Fruit fly (Drosophila melanogaster) whole organism, embryonic: ENCODE measurements around the gene Kdm3.

Experiments
- Abd-B ChIP-seq: fragments of 200-800 bp; sonication (Bioruptor generic); optimal IDR thresholded peaks from 2 replicates; lab custom pipeline; 2018; ENCODE audit warnings: missing biosample characterization, mild to moderate bottlenecking, missing genetic modification characterization, moderate library complexity
- Antp ChIP-seq: fragments of 200-800 bp; sonication (Bioruptor generic); optimal IDR thresholded peaks from 3 replicates; lab custom pipeline; 2016; ENCODE audit warnings: missing biosample characterization, missing genetic modification characterization
- Blimp-1 ChIP-seq: fragments of 200-800 bp; sonication (Bioruptor generic); optimal IDR thresholded peaks from 3 replicates; lab custom pipeline; 2018; ENCODE audit warnings: missing biosample characterization, missing genetic modification characterization, mild to moderate bottlenecking, moderate library complexity, missing genetic modification reagents
- CG13894 ChIP-seq: fragments of 200-800 bp; sonication (Bioruptor generic); optimal IDR thresholded peaks from 3 replicates; lab custom pipeline; 2018; ENCODE audit warnings: missing biosample characterization, mild to moderate bottlenecking, missing genetic modification characterization, moderate library complexity
- CG1529 ChIP-seq: fragments of 200-800 bp; sonication (Bioruptor generic); optimal IDR thresholded peaks from 3 replicates; lab custom pipeline; 2018; ENCODE audit warnings: missing biosample characterization, missing genetic modification characterization
- CG17359 ChIP-seq: fragments of 200-800 bp; sonication (Bioruptor generic); optimal IDR thresholded peaks from 3 replicates; lab custom pipeline; 2018; ENCODE audit warnings: missing biosample characterization, mild to moderate bottlenecking, missing genetic modification characterization, moderate library complexity
- CG1832 ChIP-seq: fragments of 200-800 bp; sonication (Bioruptor generic); optimal IDR thresholded peaks from 2 replicates; lab custom pipeline; 2017; ENCODE audit warnings: missing biosample characterization, mild to moderate bottlenecking, missing genetic modification characterization, inconsistent platforms
- CG2129 ChIP-seq: fragments of 200-800 bp; sonication (Bioruptor generic); IDR thresholded peaks from 2 replicates; pipeline ENCODE4 v1.3.6; 2022; ENCODE audit warnings: missing biosample characterization, missing genetic modification characterization; ENCODE audit not compliant: partially characterized antibody
- CG2199 ChIP-seq: fragments of 200-800 bp; sonication (Bioruptor generic); IDR thresholded peaks from 3 replicates; pipeline ENCODE4 v1.3.6; 2022; ENCODE audit warnings: missing biosample characterization, missing genetic modification characterization
- CG2202 ChIP-seq: fragments of 200-800 bp; sonication (Bioruptor generic); optimal IDR thresholded peaks from 2 replicates; lab custom pipeline; 2018; ENCODE audit warnings: missing biosample characterization, mild to moderate bottlenecking, missing genetic modification characterization
- CG3281 ChIP-seq: fragments of 200-800 bp; sonication (Bioruptor generic); optimal IDR thresholded peaks from 3 replicates; lab custom pipeline; 2017; ENCODE audit warnings: missing biosample characterization, mild to moderate bottlenecking, missing genetic modification characterization
- CG4707 ChIP-seq: fragments of 200-800 bp; sonication (Bioruptor generic); optimal IDR thresholded peaks from 2 replicates; lab custom pipeline; 2018; ENCODE audit warnings: missing biosample characterization, mild to moderate bottlenecking, missing genetic modification characterization, moderate library complexity
- CG4730 ChIP-seq: fragments of 200-800 bp; sonication (Bioruptor generic); IDR thresholded peaks from 2 replicates; pipeline ENCODE4 v1.3.6; 2022; ENCODE audit warnings: missing biosample characterization, missing genetic modification characterization
- CG6689 ChIP-seq: fragments of 200-800 bp; sonication (Bioruptor generic); IDR thresholded peaks from 2 replicates; pipeline ENCODE4 v1.3.6; 2022; ENCODE audit warnings: missing biosample characterization, missing genetic modification characterization
- CG6854 ChIP-seq: fragments of 200-800 bp; sonication (Bioruptor generic); optimal IDR thresholded peaks from 3 replicates; lab custom pipeline; 2017; ENCODE audit warnings: missing biosample characterization, mild to moderate bottlenecking, missing genetic modification characterization
- CG9215 ChIP-seq: fragments of 200-800 bp; sonication (Bioruptor generic); IDR thresholded peaks from 2 replicates; pipeline ENCODE4 v1.3.6; 2022; ENCODE audit warnings: missing biosample characterization, missing genetic modification characterization
- CG9727 ChIP-seq: fragments of 200-800 bp; sonication (Bioruptor generic); optimal IDR thresholded peaks from 3 replicates; lab custom pipeline; 2017; ENCODE audit warnings: missing biosample characterization, mild to moderate bottlenecking, missing genetic modification characterization
- CkIIα-i1 ChIP-seq: fragments of 200-800 bp; sonication (Bioruptor generic); IDR thresholded peaks from 2 replicates; pipeline ENCODE4 v1.3.6; 2022; ENCODE audit warnings: missing biosample characterization, missing genetic modification characterization
- D19B ChIP-seq: fragments of 200-800 bp; sonication (Bioruptor generic); optimal IDR thresholded peaks from 2 replicates; lab custom pipeline; 2017; ENCODE audit warnings: missing biosample characterization, mild to moderate bottlenecking, missing genetic modification characterization
- Deaf1 ChIP-seq: fragments of 200-800 bp; optimal IDR thresholded peaks from 3 replicates; lab custom pipeline; 2019; ENCODE audit warnings: missing biosample characterization, mild to moderate bottlenecking, missing genetic modification characterization, moderate library complexity
- Dip3 ChIP-seq: fragments of 200-800 bp; sonication (Bioruptor generic); optimal IDR thresholded peaks from 3 replicates; lab custom pipeline; 2016; ENCODE audit warnings: missing biosample characterization, missing genetic modification characterization
- E2f1 ChIP-seq: fragments of 200-800 bp; sonication (Bioruptor generic); IDR thresholded peaks from 2 replicates; pipeline ENCODE4 v1.3.6; 2022; ENCODE audit warnings: missing biosample characterization, missing genetic modification characterization
- Optix ChIP-seq: fragments of 200-800 bp; sonication (Bioruptor generic); IDR thresholded peaks from 3 replicates; pipeline ENCODE4 v1.3.6; 2022; ENCODE audit warnings: missing biosample characterization, missing genetic modification characterization
- Poxn ChIP-seq: fragments of 200-800 bp; sonication (Bioruptor generic); IDR thresholded peaks from 2 replicates; pipeline ENCODE4 v1.3.6; 2022; ENCODE audit warnings: missing biosample characterization, missing genetic modification characterization
- Ptx1 ChIP-seq: fragments of 200-800 bp; sonication (Bioruptor generic); IDR thresholded peaks from 2 replicates; pipeline ENCODE4 v1.3.6; 2022; ENCODE audit warnings: missing biosample characterization, missing genetic modification characterization
- Scr ChIP-seq: fragments of 200-800 bp; sonication (Bioruptor generic); IDR thresholded peaks from 2 replicates; pipeline ENCODE4 v1.3.6; 2022; ENCODE audit warnings: missing biosample characterization, missing genetic modification characterization; ENCODE audit not compliant: partially characterized antibody
- Trl ChIP-seq, 3 experiments: fragments of >200 bp in 2 of 3; fragments of 200-800 bp in 1 of 3; sonication (Bioruptor generic) in 1 of 3; optimal IDR thresholded peaks; 2 replicates in 1 of 3; 3 replicates in 2 of 3; lab custom pipeline; 2016 to 2017; ENCODE audit warnings: missing biosample characterization in 1 of 3, missing genetic modification characterization in 1 of 3
- Xrp1 ChIP-seq: fragments of 200-800 bp; sonication (Bioruptor generic); IDR thresholded peaks from 2 replicates; pipeline ENCODE4 v1.3.6; 2022; ENCODE audit warnings: missing biosample characterization, missing genetic modification characterization
- abd-A ChIP-seq: fragments of 200-800 bp; sonication (Bioruptor generic); optimal IDR thresholded peaks from 3 replicates; lab custom pipeline; 2019; ENCODE audit warnings: missing biosample characterization, mild to moderate bottlenecking, missing genetic modification characterization, moderate library complexity
- crp ChIP-seq, 2 experiments: fragments of 200-800 bp; sonication (Bioruptor generic); optimal IDR thresholded peaks; 2 replicates in 1 of 2; 3 replicates in 1 of 2; lab custom pipeline; 2017; ENCODE audit warnings: missing biosample characterization in 2 of 2, missing genetic modification characterization in 2 of 2, mild to moderate bottlenecking in 1 of 2, moderate library complexity in 1 of 2
- dm ChIP-seq: fragments of 200-800 bp; sonication (Bioruptor generic); optimal IDR thresholded peaks from 3 replicates; lab custom pipeline; 2016; ENCODE audit warnings: missing biosample characterization, missing genetic modification characterization
- fd64A ChIP-seq: fragments of 200-800 bp; sonication (Bioruptor generic); optimal IDR thresholded peaks from 3 replicates; lab custom pipeline; 2018; ENCODE audit warnings: missing biosample characterization, mild to moderate bottlenecking, missing genetic modification characterization
- ftz-f1 ChIP-seq: fragments of 200-800 bp; sonication (Bioruptor generic); optimal IDR thresholded peaks from 2 replicates; lab custom pipeline; 2016; ENCODE audit warnings: missing biosample characterization, missing genetic modification characterization
- gt ChIP-seq: fragments of 200-800 bp; sonication (Bioruptor generic); IDR thresholded peaks from 2 replicates; pipeline ENCODE4 v1.3.6; 2022; ENCODE audit warnings: missing biosample characterization, missing genetic modification characterization
- her ChIP-seq: fragments of 200-800 bp; sonication (Bioruptor generic); optimal IDR thresholded peaks from 2 replicates; lab custom pipeline; 2016; ENCODE audit warnings: missing biosample characterization, missing genetic modification characterization
- hkb ChIP-seq, 2 experiments: fragments of 200-800 bp in 1 of 2; fragments of >200 bp in 1 of 2; sonication (Bioruptor generic) in 1 of 2; IDR thresholded peaks in 1 of 2; optimal IDR thresholded peaks in 1 of 2; 2 replicates each; pipeline versions ENCODE4 v1.3.6 to Lab custom; 2017 to 2022; ENCODE audit warnings: missing biosample characterization in 1 of 2, missing genetic modification characterization in 1 of 2
- hth ChIP-seq: fragments of >200 bp; optimal IDR thresholded peaks from 2 replicates; lab custom pipeline; 2017; ENCODE audit warnings: inconsistent platforms
- jing ChIP-seq: fragments of 200-800 bp; sonication (Bioruptor generic); optimal IDR thresholded peaks from 2 replicates; lab custom pipeline; 2018; ENCODE audit warnings: missing biosample characterization, mild to moderate bottlenecking, missing genetic modification characterization
- jumu ChIP-seq: fragments of 200-800 bp; sonication (Bioruptor generic); optimal IDR thresholded peaks from 3 replicates; lab custom pipeline; 2016; ENCODE audit warnings: missing biosample characterization, missing genetic modification characterization
- klu ChIP-seq: fragments of 200-800 bp; sonication (Bioruptor generic); IDR thresholded peaks from 2 replicates; pipeline ENCODE4 v1.3.6; 2022; ENCODE audit warnings: missing biosample characterization, missing genetic modification characterization
- lilli ChIP-seq: fragments of 200-800 bp; sonication (Bioruptor generic); optimal IDR thresholded peaks from 3 replicates; lab custom pipeline; 2016; ENCODE audit warnings: missing biosample characterization, missing genetic modification characterization
- nerfin-1 ChIP-seq: fragments of 200-800 bp; sonication (Bioruptor generic); optimal IDR thresholded peaks from 3 replicates; lab custom pipeline; 2019; ENCODE audit warnings: missing biosample characterization, mild to moderate bottlenecking, missing genetic modification characterization, moderate library complexity
- p53 ChIP-seq: fragments of 200-800 bp; sonication (Bioruptor generic); optimal IDR thresholded peaks from 2 replicates; lab custom pipeline; 2016; ENCODE audit warnings: missing biosample characterization, missing genetic modification characterization
- pita ChIP-seq: fragments of 200-800 bp; sonication (Bioruptor generic); optimal IDR thresholded peaks from 2 replicates; lab custom pipeline; 2017; ENCODE audit warnings: missing biosample characterization, mild to moderate bottlenecking, missing genetic modification characterization
- pzg ChIP-seq: fragments of 200-800 bp; sonication (Bioruptor generic); optimal IDR thresholded peaks from 3 replicates; lab custom pipeline; 2018; ENCODE audit warnings: missing biosample characterization, mild to moderate bottlenecking, missing genetic modification characterization, moderate library complexity
- sim ChIP-seq: fragments of 200-800 bp; sonication (Bioruptor generic); IDR thresholded peaks from 2 replicates; pipeline ENCODE4 v1.3.6; 2022; ENCODE audit warnings: missing biosample characterization, missing genetic modification characterization
- sna ChIP-seq: fragments of 200-800 bp; sonication (Bioruptor generic); IDR thresholded peaks from 2 replicates; pipeline ENCODE4 v1.3.6; 2022; ENCODE audit warnings: missing biosample characterization, missing genetic modification characterization; ENCODE audit not compliant: partially characterized antibody
- wdn ChIP-seq: fragments of 200-800 bp; sonication (Bioruptor generic); IDR thresholded peaks from 2 replicates; pipeline ENCODE4 v1.3.6; 2022; ENCODE audit warnings: missing biosample characterization, missing genetic modification characterization
- z ChIP-seq: fragments of 200-800 bp; sonication (Bioruptor generic); IDR thresholded peaks from 3 replicates; pipeline ENCODE4 v1.3.6; 2022; ENCODE audit warnings: missing biosample characterization, missing genetic modification characterization
- zfh1 ChIP-seq: fragments of 200-800 bp; sonication (Bioruptor generic); IDR thresholded peaks from 3 replicates; pipeline ENCODE4 v1.3.6; 2022; ENCODE audit warnings: missing biosample characterization, missing genetic modification characterization

Gene Kdm3

dm6 chr3R:9551013-9551658, 35.3 kb downstream of the Kdm3 start (continued):
- no peak for TF ChIP-seq zfh1 (GFP tag; lab: Robert Waterston, UW)
- TF ChIP-seq pzg (GFP tag; lab: Kevin White, UChicago): peak; percentile 49
- no peak for TF ChIP-seq pita (GFP tag; lab: Kevin White, UChicago)
- peak; percentile 41 for TF ChIP-seq CG17359
- TF ChIP-seq E2f1 (GFP tag; lab: Robert Waterston, UW): no peak
- TF ChIP-seq CG6854 (GFP tag; lab: Kevin White, UChicago): peak; percentile 71
- TF ChIP-seq z (GFP tag; lab: Robert Waterston, UW): no peak
- no peak for TF ChIP-seq abd-A (tag; lab: Kevin White, UChicago)
- no peak for TF ChIP-seq sna (GFP tag; lab: Robert Waterston, UW)
- TF ChIP-seq CG9727 (GFP tag; lab: Kevin White, UChicago): peak; percentile 20
- TF ChIP-seq Abd-B (GFP tag; lab: Kevin White, UChicago): no peak
- TF ChIP-seq p53 (GFP tag; lab: Kevin White, UChicago): no peak
- no peak for TF ChIP-seq CG1529
- peak; percentile 93 to 95 for TF ChIP-seq Trl (optimal IDR thresholded peaks at IDR 0.05; lab: Kevin White, UChicago)
- TF ChIP-seq Trl (GFP tag; optimal IDR thresholded peaks at IDR 0.05; lab: Kevin White, UChicago): peak; percentile 65
- no peak for TF ChIP-seq crp (GFP tag; optimal IDR thresholded peaks at IDR 0.05; lab: Kevin White, UChicago)
- TF ChIP-seq ftz-f1: peak; percentile 97
- no peak for TF ChIP-seq wdn (GFP tag; lab: Robert Waterston, UW)
- TF ChIP-seq CG4707 (GFP tag; lab: Kevin White, UChicago): peak; percentile 24
- TF ChIP-seq CG4730 (GFP tag; lab: Robert Waterston, UW): no peak
- no peak for TF ChIP-seq Blimp-1
- peak; percentile 43 for TF ChIP-seq nerfin-1 (tag; lab: Kevin White, UChicago)
- peak; percentile 25 for TF ChIP-seq lilli (GFP tag; lab: Kevin White, UChicago)
- TF ChIP-seq her: peak; percentile 68
- peak; percentile 65 for TF ChIP-seq fd64A (GFP tag; lab: Kevin White, UChicago)
- no peak for TF ChIP-seq CG2202 (tag; lab: Kevin White, UChicago)
- TF ChIP-seq CG13894 (tag; lab: Kevin White, UChicago): peak; percentile 66
- TF ChIP-seq hth (lab: Kevin White, UChicago): no peak
- no peak for TF ChIP-seq Optix (GFP tag; lab: Robert Waterston, UW)
- TF ChIP-seq CG2199 (GFP tag; lab: Robert Waterston, UW): no peak
- TF ChIP-seq klu (GFP tag; lab: Robert Waterston, UW): no peak
- TF ChIP-seq dm (GFP tag; lab: Kevin White, UChicago): no peak
- TF ChIP-seq sim (GFP tag; lab: Robert Waterston, UW): no peak
- no peak for TF ChIP-seq jumu (GFP tag; lab: Kevin White, UChicago)
- TF ChIP-seq Ptx1 (GFP tag; lab: Robert Waterston, UW): no peak
- peak; percentile 49 for TF ChIP-seq Deaf1 (tag; lab: Kevin White, UChicago)
- TF ChIP-seq CG6689 (GFP tag; lab: Robert Waterston, UW): no peak
- TF ChIP-seq Xrp1: no peak
- no peak for TF ChIP-seq Poxn (GFP tag; lab: Robert Waterston, UW)
- TF ChIP-seq CG3281: peak; percentile 63
- TF ChIP-seq CG1832: peak; percentile 90
- TF ChIP-seq D19B: no peak
- TF ChIP-seq CkIIα-i1 (GFP tag; lab: Robert Waterston, UW): no peak
- TF ChIP-seq Scr (GFP tag; lab: Robert Waterston, UW): no peak
- TF ChIP-seq gt (GFP tag; lab: Robert Waterston, UW): no peak
- TF ChIP-seq hkb (optimal IDR thresholded peaks at IDR 0.05; lab: Kevin White, UChicago): no peak
- TF ChIP-seq hkb (GFP tag; IDR thresholded peaks at IDR 0.05; lab: Robert Waterston, UW): no peak
- TF ChIP-seq Antp: peak; percentile 13
- no peak for TF ChIP-seq jing (GFP tag; lab: Kevin White, UChicago)
- TF ChIP-seq CG9215: no peak
- TF ChIP-seq Dip3 (GFP tag; lab: Kevin White, UChicago): no peak
- no peak for TF ChIP-seq CG2129 (GFP tag; lab: Robert Waterston, UW)
